Worm (Caenorhabditis elegans) whole organism, late embryonic: ENCODE measurements around the gene lin-26.

ENCODE experiments used
- ama-1 ChIP-seq: fragments of 150-350 bp; optimal IDR thresholded peaks from 2 replicates; lab custom pipeline; 2014
- ceh-9 ChIP-seq: sonication (generic microtip); optimal IDR thresholded peaks from 2 replicates; lab custom pipeline; 2016; ENCODE audit warnings: mild to moderate bottlenecking, missing genetic modification characterization, inconsistent platforms, missing compliant biosample characterization
- tbx-2 ChIP-seq: sonication (generic microtip); optimal IDR thresholded peaks from 2 replicates; lab custom pipeline; 2016; ENCODE audit warnings: missing genetic modification characterization, missing compliant biosample characterization

ce11 chrII:7709301-7709754 is 27.3 kb downstream of the lin-26 start, which contains the start of gene sre-1:
- TF ChIP-seq tbx-2 (tag; lab: Kevin White, UChicago) (no peak), ceh-9 (tag; lab: Kevin White, UChicago) (no peak), ama-1 (no peak)
